Fruit fly (Drosophila melanogaster): ENCODE data around the gene CG7627.
A peak's percentile ranks its signal among the peaks of the same experiment; 100 is the strongest.

Gene CG7627

DNA sequence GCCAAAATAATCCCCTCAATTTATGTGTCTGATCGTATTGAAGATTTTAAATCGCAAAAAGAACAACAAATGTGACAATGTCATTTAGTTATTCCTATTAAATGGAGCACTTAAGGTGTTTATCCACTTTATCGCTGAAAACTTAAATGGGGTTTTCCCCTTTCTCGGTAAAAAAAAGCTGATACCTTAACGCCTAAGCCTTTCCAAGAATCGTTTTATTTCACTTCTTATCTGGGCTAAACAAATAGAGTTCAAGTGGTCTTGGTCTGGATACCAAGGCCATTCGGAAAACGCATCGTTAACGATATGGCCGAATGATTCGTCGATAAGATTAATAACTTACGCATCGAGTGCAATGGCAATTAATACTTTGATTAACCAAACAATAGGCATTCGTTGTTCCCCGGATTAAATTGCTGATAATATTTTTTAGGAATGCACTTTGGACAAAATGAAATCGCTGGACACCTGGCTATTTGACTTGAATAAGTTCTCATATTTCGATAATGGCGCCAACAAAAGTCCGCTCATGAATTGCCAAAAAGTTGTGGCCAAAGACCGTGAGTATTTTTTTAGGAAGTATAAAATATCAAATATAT lies 22.4 kb downstream of the CG7627 start:
- no peak for TF ChIP-seq Myc (optimal IDR thresholded peaks at IDR 0.05)
- no peak for TF ChIP-seq Hr78 (GFP tag; optimal IDR thresholded peaks at IDR 0.05)
- TF ChIP-seq Rel (GFP tag; optimal IDR thresholded peaks at IDR 0.05), result no peak
- TF ChIP-seq Rel (tag; optimal IDR thresholded peaks at IDR 0.05), result peak; percentile 96
- no peak for TF ChIP-seq Mio (GFP tag; optimal IDR thresholded peaks at IDR 0.05)
- no peak for TF ChIP-seq GATAd (GFP tag; optimal IDR thresholded peaks at IDR 0.05)
- no peak for TF ChIP-seq h (GFP tag; optimal IDR thresholded peaks at IDR 0.05)
- TF ChIP-seq brk (GFP tag; optimal IDR thresholded peaks at IDR 0.05), result no peak

DNA sequence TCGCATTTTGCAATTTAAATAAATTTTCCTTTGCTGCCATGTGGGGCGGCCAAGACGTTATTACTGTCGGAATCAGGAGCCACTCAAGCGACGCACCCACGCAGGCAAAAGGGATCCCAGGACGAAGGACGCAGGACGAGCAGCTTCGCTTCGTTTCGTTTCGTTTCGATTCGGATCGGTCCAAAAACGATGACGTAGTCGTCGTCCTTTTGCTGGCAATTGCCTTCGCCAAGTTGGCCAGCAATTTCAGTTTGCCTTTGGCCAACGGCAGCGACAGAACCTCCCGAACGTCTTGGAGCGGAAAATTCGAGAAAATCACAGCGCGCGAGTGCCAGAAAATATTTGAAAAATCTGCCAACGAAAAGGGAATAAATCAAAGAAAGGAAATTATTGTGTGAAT lies 24.2 kb downstream of the CG7627 start, which contains the start of gene witty:
TSS of gene witty (plus strand) at position 249 of the 400 bp plus-strand sequence.
- TF ChIP-seq jim (GFP tag; optimal IDR thresholded peaks at IDR 0.05), result no peak
- TF ChIP-seq sage (GFP tag; optimal IDR thresholded peaks at IDR 0.05), result no peak
- TF ChIP-seq Rel (GFP tag; optimal IDR thresholded peaks at IDR 0.05), result no peak
- no peak for TF ChIP-seq Rel (tag; optimal IDR thresholded peaks at IDR 0.05)
- no peak for TF ChIP-seq sv (GFP tag; optimal IDR thresholded peaks at IDR 0.05)
- TF ChIP-seq Vsx2 (GFP tag; optimal IDR thresholded peaks at IDR 0.05; ENCODE audit: partially characterized antibody), result no peak
- no peak for TF ChIP-seq HLH106 (tag; optimal IDR thresholded peaks at IDR 0.05)
- no peak for TF ChIP-seq lola (GFP tag; optimal IDR thresholded peaks at IDR 0.05)
- no peak for TF ChIP-seq Hr78 (GFP tag; optimal IDR thresholded peaks at IDR 0.05)
- TF ChIP-seq Hnf4 (GFP tag; optimal IDR thresholded peaks at IDR 0.05), result no peak

dm6 chr2L:8334705-8335104 lies 27.6 kb downstream of the CG7627 start:
- TF ChIP-seq dl (GFP tag; optimal IDR thresholded peaks at IDR 0.05; ENCODE audit: insufficient read depth in 1 of 2, partially characterized antibody in 2 of 2), result no peak
- TF ChIP-seq Dif (GFP tag; optimal IDR thresholded peaks at IDR 0.05; ENCODE audit: partially characterized antibody), result peak; percentile 76
- no peak for TF ChIP-seq Hnf4 (GFP tag; optimal IDR thresholded peaks at IDR 0.05)
- no peak for TF ChIP-seq rgr (GFP tag; optimal IDR thresholded peaks at IDR 0.05)
- no peak for TF ChIP-seq lola (GFP tag; optimal IDR thresholded peaks at IDR 0.05)
- TF ChIP-seq Myc (optimal IDR thresholded peaks at IDR 0.05), result peak; percentile 2
- no peak for TF ChIP-seq Dfd (GFP tag; optimal IDR thresholded peaks at IDR 0.05)
- TF ChIP-seq CrebA (GFP tag; optimal IDR thresholded peaks at IDR 0.05; ENCODE audit: borderline replicate concordance), result no peak
- TF ChIP-seq tai (GFP tag; optimal IDR thresholded peaks at IDR 0.05), result no peak
- no peak for TF ChIP-seq ey (GFP tag; optimal IDR thresholded peaks at IDR 0.05)
- no peak for TF ChIP-seq Abd-B (GFP tag; optimal IDR thresholded peaks at IDR 0.05)
- TF ChIP-seq brk (GFP tag; optimal IDR thresholded peaks at IDR 0.05), result no peak

DNA sequence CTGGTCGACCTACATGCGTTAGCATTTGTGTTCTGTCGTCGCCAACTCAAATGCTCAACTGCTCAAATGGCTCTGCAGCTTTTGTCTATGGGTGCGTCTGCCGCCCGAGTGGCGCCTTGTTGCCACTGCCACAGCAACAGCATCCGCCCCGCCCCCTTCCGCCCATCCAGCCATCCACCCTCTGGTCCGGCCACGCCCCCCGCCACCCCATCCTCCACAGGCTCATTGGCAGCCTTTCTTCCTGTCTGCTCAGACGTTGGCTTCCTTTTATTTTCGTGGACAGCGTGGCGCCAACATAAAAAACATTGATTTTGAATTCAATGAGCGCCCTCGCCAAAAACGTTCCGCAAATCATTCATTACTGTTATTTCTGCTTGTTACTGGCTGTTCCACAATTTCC lies 28.6 kb downstream of the CG7627 start:
- TF ChIP-seq Dfd (GFP tag; optimal IDR thresholded peaks at IDR 0.05) (peak; percentile 97), N (GFP tag; optimal IDR thresholded peaks at IDR 0.05) (no peak)

DNA sequence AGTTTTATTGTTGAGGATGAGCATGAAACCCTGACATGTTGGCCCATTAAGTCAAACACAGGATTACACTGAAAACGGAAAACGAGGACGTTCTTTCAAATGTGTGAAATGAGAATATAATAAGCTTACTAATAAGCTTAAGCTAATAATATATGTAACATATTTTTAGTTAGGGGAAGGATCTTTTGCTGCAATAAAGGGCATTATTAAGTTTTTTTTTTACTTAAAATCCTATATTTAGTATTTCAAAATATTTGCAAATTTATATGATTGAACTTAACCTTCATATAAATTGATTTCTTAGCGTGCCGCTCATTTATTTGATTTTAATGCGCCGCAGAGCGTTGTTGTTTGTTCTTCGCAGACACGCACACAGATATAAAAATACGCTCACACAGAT lies 29.1 kb downstream of the CG7627 start:
- TF ChIP-seq Mio (GFP tag; optimal IDR thresholded peaks at IDR 0.05) (no peak), Myc (optimal IDR thresholded peaks at IDR 0.05) (no peak), dmrt93B (GFP tag; optimal IDR thresholded peaks at IDR 0.05) (no peak), Vsx2 (GFP tag; optimal IDR thresholded peaks at IDR 0.05; ENCODE audit: partially characterized antibody) (no peak), h (GFP tag; optimal IDR thresholded peaks at IDR 0.05) (no peak)

- TF ChIP-seq Hr78 (GFP tag; optimal IDR thresholded peaks at IDR 0.05) (no peak), usp (GFP tag; optimal IDR thresholded peaks at IDR 0.05) (no peak), GATAd (GFP tag; optimal IDR thresholded peaks at IDR 0.05) (no peak), CrebA (GFP tag; optimal IDR thresholded peaks at IDR 0.05; ENCODE audit: borderline replicate concordance) (no peak), Dif (GFP tag; optimal IDR thresholded peaks at IDR 0.05; ENCODE audit: partially characterized antibody) (no peak), CG9705 (GFP tag; optimal IDR thresholded peaks at IDR 0.05) (no peak), CG32264 (GFP tag; optimal IDR thresholded peaks at IDR 0.05) (no peak), Mio (GFP tag; optimal IDR thresholded peaks at IDR 0.05) (no peak), Rel (GFP tag; optimal IDR thresholded peaks at IDR 0.05) (no peak), Rel (tag; optimal IDR thresholded peaks at IDR 0.05) (no peak), Abd-B (GFP tag; optimal IDR thresholded peaks at IDR 0.05) (no peak), OdsH (GFP tag; optimal IDR thresholded peaks at IDR 0.05) (no peak), Myc (optimal IDR thresholded peaks at IDR 0.05) (no peak), Jra (GFP tag; optimal IDR thresholded peaks at IDR 0.05) (no peak), Sp1 (GFP tag; optimal IDR thresholded peaks at IDR 0.05) (no peak), h (GFP tag; optimal IDR thresholded peaks at IDR 0.05) (no peak), Dfd (GFP tag; optimal IDR thresholded peaks at IDR 0.05) (no peak), Vsx2 (GFP tag; optimal IDR thresholded peaks at IDR 0.05; ENCODE audit: partially characterized antibody) (no peak), dmrt93B (GFP tag; optimal IDR thresholded peaks at IDR 0.05) (no peak)
These were observed 33.7 kb downstream of the CG7627 start for dm6 chr2L:8328526-8329097.
